Worm (Caenorhabditis elegans) whole organism, L3 larva: ENCODE results near the gene ptrn-1.
A peak's percentile ranks its signal among the peaks of the same experiment; 100 is the strongest.

Source experiments
- ZK546.5 ChIP-seq: sonication (generic microtip); optimal IDR thresholded peaks from 2 replicates; lab custom pipeline; 2017; ENCODE audit warnings: missing biosample characterization, missing genetic modification characterization
- aly-2 ChIP-seq: fragments of 150-350 bp; optimal IDR thresholded peaks from 2 replicates; lab custom pipeline; 2014; ENCODE audit warnings: missing biosample characterization, missing genetic modification characterization
- ceh-16 ChIP-seq: sonication (generic microtip); optimal IDR thresholded peaks from 2 replicates; lab custom pipeline; 2017; ENCODE audit warnings: missing biosample characterization, missing genetic modification characterization
- ceh-28 ChIP-seq: fragments of 150-350 bp; optimal IDR thresholded peaks from 2 replicates; lab custom pipeline; 2014; ENCODE audit warnings: missing biosample characterization, missing genetic modification reagents, missing genetic modification characterization
- ceh-9 ChIP-seq: sonication (generic microtip); optimal IDR thresholded peaks from 2 replicates; lab custom pipeline; 2018; ENCODE audit warnings: missing biosample characterization, missing genetic modification characterization
- daf-12 ChIP-seq: fragments of 150-350 bp; optimal IDR thresholded peaks from 2 replicates; lab custom pipeline; 2014; ENCODE audit warnings: missing biosample characterization, missing genetic modification reagents, missing genetic modification characterization
- egl-5 ChIP-seq: fragments of 150-350 bp; optimal IDR thresholded peaks from 2 replicates; lab custom pipeline; 2017; ENCODE audit warnings: missing biosample characterization, missing genetic modification reagents, missing genetic modification characterization, inconsistent platforms
- elt-1 ChIP-seq: fragments of 150-350 bp; optimal IDR thresholded peaks from 2 replicates; lab custom pipeline; 2014; ENCODE audit warnings: missing biosample characterization, missing genetic modification characterization
- elt-3 ChIP-seq, 3 experiments: fragments of 150-350 bp in 1 of 3; sonication (generic microtip) in 2 of 3; optimal IDR thresholded peaks; 2 replicates in 2 of 3; 4 replicates in 1 of 3; lab custom pipeline; 2014 to 2017; ENCODE audit warnings: missing biosample characterization in 3 of 3, missing genetic modification characterization in 3 of 3
- eor-1 ChIP-seq, 2 experiments: fragments of 150-350 bp; optimal IDR thresholded peaks; 2 replicates each; lab custom pipeline; 2014 to 2018; ENCODE audit warnings: missing biosample characterization in 2 of 2, missing genetic modification characterization in 2 of 2
- fkh-10 ChIP-seq: sonication (generic microtip); optimal IDR thresholded peaks from 2 replicates; lab custom pipeline; 2017; ENCODE audit warnings: missing biosample characterization, missing genetic modification reagents, missing genetic modification characterization
- hmg-11 ChIP-seq: sonication (generic microtip); optimal IDR thresholded peaks from 2 replicates; lab custom pipeline; 2016; ENCODE audit warnings: missing genetic modification characterization, missing compliant biosample characterization
- jun-1 ChIP-seq: fragments of 150-350 bp; optimal IDR thresholded peaks from 2 replicates; lab custom pipeline; 2014; ENCODE audit warnings: missing biosample characterization, missing genetic modification reagents, missing genetic modification characterization
- lin-15B ChIP-seq: fragments of 150-350 bp; optimal IDR thresholded peaks from 2 replicates; lab custom pipeline; 2014; ENCODE audit warnings: missing biosample characterization, missing genetic modification characterization
- lin-39 ChIP-seq: fragments of 150-350 bp; optimal IDR thresholded peaks from 2 replicates; lab custom pipeline; 2018; ENCODE audit warnings: missing biosample characterization, missing genetic modification reagents, missing genetic modification characterization
- lsy-12 ChIP-seq: sonication (generic microtip); optimal IDR thresholded peaks from 2 replicates; lab custom pipeline; 2016; ENCODE audit warnings: mild to moderate bottlenecking, missing genetic modification characterization, missing compliant biosample characterization
- mml-1 ChIP-seq: fragments of 150-350 bp; sonication (generic microtip); optimal IDR thresholded peaks from 3 replicates; lab custom pipeline; 2014; ENCODE audit warnings: missing biosample characterization, missing genetic modification characterization
- nfya-1 ChIP-seq: sonication (generic microtip); optimal IDR thresholded peaks from 2 replicates; lab custom pipeline; 2017; ENCODE audit warnings: missing genetic modification characterization, mild to moderate bottlenecking, missing compliant biosample characterization, antibody characterized with exemption, moderate library complexity; ENCODE audit not compliant: insufficient read depth
- nhr-11 ChIP-seq: fragments of 150-350 bp; optimal IDR thresholded peaks from 2 replicates; lab custom pipeline; 2014; ENCODE audit warnings: missing biosample characterization, missing genetic modification characterization
- nhr-23 ChIP-seq: fragments of 150-350 bp; optimal IDR thresholded peaks from 2 replicates; lab custom pipeline; 2014; ENCODE audit warnings: missing biosample characterization, missing genetic modification reagents, missing genetic modification characterization
- nhr-237 ChIP-seq: fragments of 150-350 bp; optimal IDR thresholded peaks from 2 replicates; lab custom pipeline; 2014; ENCODE audit warnings: missing biosample characterization, missing genetic modification characterization
- nhr-25 ChIP-seq: sonication (generic microtip); optimal IDR thresholded peaks from 2 replicates; lab custom pipeline; 2017; ENCODE audit warnings: missing biosample characterization, missing genetic modification characterization
- nhr-43 ChIP-seq: sonication (generic microtip); optimal IDR thresholded peaks from 2 replicates; lab custom pipeline; 2016; ENCODE audit warnings: mild to moderate bottlenecking, missing genetic modification characterization, missing compliant biosample characterization; ENCODE audit not compliant: poor library complexity, severe bottlenecking
- nhr-67 ChIP-seq: fragments of 150-350 bp; optimal IDR thresholded peaks from 2 replicates; lab custom pipeline; 2014; ENCODE audit warnings: missing biosample characterization, missing genetic modification characterization
- nhr-76 ChIP-seq: fragments of 150-350 bp; sonication (generic microtip); optimal IDR thresholded peaks from 5 replicates; lab custom pipeline; 2014; ENCODE audit warnings: missing biosample characterization, missing genetic modification characterization
- pha-4 ChIP-seq: fragments of 150-350 bp; optimal IDR thresholded peaks from 2 replicates; lab custom pipeline; 2014; ENCODE audit warnings: missing biosample characterization, missing genetic modification reagents, missing genetic modification characterization
- sea-2 ChIP-seq: fragments of 150-350 bp; sonication (generic microtip); optimal IDR thresholded peaks from 4 replicates; lab custom pipeline; 2014; ENCODE audit warnings: missing biosample characterization, missing genetic modification reagents, missing genetic modification characterization
- snpc-4 ChIP-seq: fragments of 150-350 bp; optimal IDR thresholded peaks from 2 replicates; lab custom pipeline; 2014; ENCODE audit warnings: missing biosample characterization, missing genetic modification characterization
- tbx-2 ChIP-seq: sonication (generic microtip); optimal IDR thresholded peaks from 2 replicates; lab custom pipeline; 2016; ENCODE audit warnings: mild to moderate bottlenecking, missing genetic modification characterization, missing compliant biosample characterization
- unc-39 ChIP-seq: sonication (generic microtip); optimal IDR thresholded peaks from 4 replicates; lab custom pipeline; 2017; ENCODE audit warnings: missing biosample characterization, missing genetic modification characterization
- unc-62 ChIP-seq: fragments of 150-350 bp; sonication (generic microtip); optimal IDR thresholded peaks from 4 replicates; lab custom pipeline; 2014; ENCODE audit warnings: missing biosample characterization, missing genetic modification reagents, missing genetic modification characterization
- zag-1 ChIP-seq: fragments of 150-350 bp; optimal IDR thresholded peaks from 2 replicates; lab custom pipeline; 2014; ENCODE audit warnings: missing biosample characterization, missing genetic modification characterization
- ztf-4 ChIP-seq: fragments of 150-350 bp; optimal IDR thresholded peaks from 2 replicates; lab custom pipeline; 2014; ENCODE audit warnings: missing biosample characterization, missing genetic modification characterization

Gene ptrn-1

ce11 chrX:17020858-17021257 lies 9.2 kb downstream of the ptrn-1 start, which contains the start of gene F35B3.4:
Gene F35B3.4 (minus strand): TSS chrX:17020958.
- no peak for TF ChIP-seq ceh-16 (tag; lab: Kevin White, UChicago)
- TF ChIP-seq aly-2, result no peak
- TF ChIP-seq ztf-4 (tag; lab: Kevin White, UChicago), result no peak
- TF ChIP-seq elt-3 (tag; optimal IDR thresholded peaks at IDR 0.05; lab: Kevin White, UChicago), result no peak
- no peak for TF ChIP-seq mml-1 (tag; lab: Kevin White, UChicago)
- TF ChIP-seq eor-1 (tag; optimal IDR thresholded peaks at IDR 0.05; lab: Kevin White, UChicago), result no peak
- TF ChIP-seq ZK546.5 (tag; lab: Kevin White, UChicago), result no peak
- no peak for TF ChIP-seq nfya-1 (tag; lab: Kevin White, UChicago)

- TF ChIP-seq nhr-67, result no peak
- TF ChIP-seq mml-1 (tag; lab: Kevin White, UChicago), result no peak
- no peak for TF ChIP-seq daf-12
- no peak for TF ChIP-seq lsy-12
- TF ChIP-seq nhr-25 (tag; lab: Kevin White, UChicago), result no peak
These were observed 10.9 kb downstream of the ptrn-1 start for ce11 chrX:17019098-17019497.

DNA sequence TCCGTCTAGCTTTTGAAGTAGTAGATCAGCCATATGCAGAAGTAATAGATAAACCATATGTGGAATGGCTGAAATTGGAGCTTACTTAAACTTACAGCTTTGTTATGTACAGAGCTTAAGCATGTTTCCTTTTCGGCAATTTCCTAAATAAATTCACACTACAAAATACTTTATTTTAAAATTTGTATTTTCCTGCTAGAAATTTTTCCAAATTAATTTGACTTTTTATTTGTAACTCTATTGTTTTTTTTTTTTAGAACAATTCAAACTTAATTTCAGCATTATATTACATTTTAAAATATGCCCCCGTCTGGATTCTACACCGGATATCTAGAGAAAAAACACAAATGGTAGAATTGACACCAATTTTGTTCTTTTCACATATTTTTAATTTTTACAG lies 16.9 kb downstream of the ptrn-1 start, which contains the start of gene F35B3.3:
F35B3.3 (plus strand) TSS at position 301 of the 400 bp plus-strand sequence.
- no peak for TF ChIP-seq ceh-16 (tag; lab: Kevin White, UChicago)
- no peak for TF ChIP-seq fkh-10 (GFP tag; lab: Kevin White, UChicago)
- TF ChIP-seq nhr-23 (tag; lab: Kevin White, UChicago), result no peak

- no peak for TF ChIP-seq aly-2
- TF ChIP-seq zag-1 (tag; lab: Kevin White, UChicago), result no peak
- no peak for TF ChIP-seq nhr-43
- TF ChIP-seq lin-39, result no peak
- no peak for TF ChIP-seq tbx-2 (tag; lab: Kevin White, UChicago)
These were observed 23.2 kb downstream of the ptrn-1 start for ce11 chrX:17006843-17007242.

ce11 chrX:17003473-17004123 lies 26.4 kb downstream of the ptrn-1 start:
- peak; percentile 18 for TF ChIP-seq lin-39
- no peak for TF ChIP-seq ceh-9 (tag; lab: Kevin White, UChicago)
- peak; percentile 40 for TF ChIP-seq nfya-1 (tag; lab: Kevin White, UChicago)
- no peak for TF ChIP-seq snpc-4
- TF ChIP-seq fkh-10 (GFP tag; lab: Kevin White, UChicago), result no peak
- peak; percentile 87 for TF ChIP-seq egl-5
- peak; percentile 27 for TF ChIP-seq unc-62
- TF ChIP-seq, all 47 proteins: peak for 4

ce11 chrX:17002149-17002548 lies 27.9 kb downstream of the ptrn-1 start:
- TF ChIP-seq ztf-4 (tag; lab: Kevin White, UChicago) (no peak), unc-39 (tag; lab: Kevin White, UChicago) (no peak), elt-1 (tag; lab: Kevin White, UChicago) (no peak), nhr-76 (no peak), nfya-1 (tag; lab: Kevin White, UChicago) (peak; percentile 51), lin-39 (peak; percentile 1), nhr-11 (tag; lab: Kevin White, UChicago) (no peak), nhr-237 (no peak), lin-15B (tag; lab: Kevin White, UChicago) (no peak), lsy-12 (no peak), egl-5 (peak; percentile 36)
- TF ChIP-seq, all 47 proteins: peak for 3

DNA sequence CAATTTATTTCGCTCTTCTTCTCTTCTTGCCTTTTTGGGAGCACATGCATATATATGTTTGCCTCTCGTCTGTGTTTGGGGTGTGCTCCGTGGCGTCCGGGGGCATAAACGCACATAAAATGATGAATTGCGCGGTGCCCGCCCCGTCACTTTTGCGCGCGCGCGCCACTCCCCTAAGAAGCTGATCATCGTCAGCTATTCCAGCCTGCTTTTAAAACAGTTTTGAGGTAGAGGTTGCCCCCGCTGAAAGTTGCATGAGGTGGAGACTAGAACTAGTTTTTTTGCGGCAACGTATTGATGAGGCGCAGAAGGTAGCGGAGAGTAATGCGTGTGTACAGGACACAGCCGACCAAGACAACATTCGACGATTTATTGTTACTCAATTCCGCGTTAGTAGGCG lies 30.4 kb downstream of the ptrn-1 start:
- TF ChIP-seq lin-39 (peak; percentile 76), ceh-28 (tag; lab: Kevin White, UChicago) (no peak), sea-2 (GFP tag; lab: Kevin White, UChicago) (no peak), pha-4 (tag; lab: Kevin White, UChicago) (no peak), elt-1 (tag; lab: Kevin White, UChicago) (no peak), jun-1 (tag; lab: Kevin White, UChicago) (no peak), hmg-11 (tag; lab: Kevin White, UChicago) (peak; percentile 10)
